Worm (Caenorhabditis elegans) whole organism, midembryonic: Measurements from ENCODE around the gene F08F8.7.

Experiments used
- T22C8.4 ChIP-seq: fragments of 200-800 bp; sonication (Bioruptor generic); IDR thresholded peaks from 2 replicates; pipeline ENCODE4 v1.3.6; 2022; ENCODE audit warnings: missing genetic modification characterization, missing compliant biosample characterization
- klf-2 ChIP-seq: fragments of 200-800 bp; sonication (Bioruptor generic); conservative IDR thresholded peaks from 2 replicates; pipeline ENCODE4 v1.3.6; 2022; ENCODE audit warnings: missing genetic modification reagents, missing genetic modification characterization, missing compliant biosample characterization
- med-1 ChIP-seq: sonication (generic microtip); optimal IDR thresholded peaks from 2 replicates; lab custom pipeline; 2017; ENCODE audit warnings: missing genetic modification characterization, mild to moderate bottlenecking, missing compliant biosample characterization, antibody characterized with exemption, missing genetic modification reagents; ENCODE audit not compliant: insufficient read depth
- ref-1 ChIP-seq: fragments of 200-800 bp; sonication (Bioruptor generic); conservative IDR thresholded peaks from 2 replicates; pipeline ENCODE4 v1.3.6; 2022; ENCODE audit warnings: missing genetic modification reagents, missing genetic modification characterization, missing compliant biosample characterization
- tab-1 ChIP-seq: fragments of 200-800 bp; sonication (Bioruptor generic); IDR thresholded peaks from 2 replicates; pipeline ENCODE4 v1.3.6; 2022; ENCODE audit warnings: missing genetic modification characterization, missing compliant biosample characterization

ce11 chrIII:7331671-7332070 lies 15.3 kb downstream of the F08F8.7 start:
- TF ChIP-seq tab-1 (GFP tag; lab: Robert Waterston, UW): no peak
- TF ChIP-seq med-1 (GFP tag; lab: Kevin White, UChicago): no peak
- no peak for TF ChIP-seq T22C8.4
- TF ChIP-seq ref-1: no peak
- no peak for TF ChIP-seq klf-2 (GFP tag; lab: Robert Waterston, UW)
